Worm (Caenorhabditis elegans) whole organism, L3 larva: ENCODE measurements around the gene F40C5.2.

Experiments
- R02D3.7 ChIP-seq: fragments of 150-350 bp; optimal IDR thresholded peaks from 2 replicates; lab custom pipeline; 2014; ENCODE audit warnings: missing biosample characterization, missing genetic modification characterization
- ZK546.5 ChIP-seq: sonication (generic microtip); optimal IDR thresholded peaks from 2 replicates; lab custom pipeline; 2017; ENCODE audit warnings: missing biosample characterization, missing genetic modification characterization
- aly-2 ChIP-seq: fragments of 150-350 bp; optimal IDR thresholded peaks from 2 replicates; lab custom pipeline; 2014; ENCODE audit warnings: missing biosample characterization, missing genetic modification characterization
- ama-1 ChIP-seq: fragments of 150-350 bp; optimal IDR thresholded peaks from 2 replicates; lab custom pipeline; 2018
- ceh-16 ChIP-seq: sonication (generic microtip); optimal IDR thresholded peaks from 2 replicates; lab custom pipeline; 2017; ENCODE audit warnings: missing biosample characterization, missing genetic modification characterization
- ceh-28 ChIP-seq: fragments of 150-350 bp; optimal IDR thresholded peaks from 2 replicates; lab custom pipeline; 2014; ENCODE audit warnings: missing biosample characterization, missing genetic modification reagents, missing genetic modification characterization
- ceh-82 ChIP-seq: fragments of 150-350 bp; optimal IDR thresholded peaks from 2 replicates; lab custom pipeline; 2014; ENCODE audit warnings: missing biosample characterization, missing genetic modification characterization
- ceh-9 ChIP-seq: sonication (generic microtip); optimal IDR thresholded peaks from 2 replicates; lab custom pipeline; 2018; ENCODE audit warnings: missing biosample characterization, missing genetic modification characterization
- daf-12 ChIP-seq: fragments of 150-350 bp; optimal IDR thresholded peaks from 2 replicates; lab custom pipeline; 2014; ENCODE audit warnings: missing biosample characterization, missing genetic modification reagents, missing genetic modification characterization
- egl-27 ChIP-seq: sonication (generic microtip); optimal IDR thresholded peaks from 4 replicates; lab custom pipeline; 2017; ENCODE audit warnings: missing biosample characterization, missing genetic modification reagents, missing genetic modification characterization
- egl-5 ChIP-seq: fragments of 150-350 bp; optimal IDR thresholded peaks from 2 replicates; lab custom pipeline; 2017; ENCODE audit warnings: missing biosample characterization, missing genetic modification reagents, missing genetic modification characterization, inconsistent platforms
- elt-1 ChIP-seq: fragments of 150-350 bp; optimal IDR thresholded peaks from 2 replicates; lab custom pipeline; 2014; ENCODE audit warnings: missing biosample characterization, missing genetic modification characterization
- elt-2 ChIP-seq: sonication (generic microtip); optimal IDR thresholded peaks from 2 replicates; lab custom pipeline; 2016; ENCODE audit warnings: missing genetic modification reagents, mild to moderate bottlenecking, missing genetic modification characterization, missing compliant biosample characterization
- elt-3 ChIP-seq, 3 experiments: fragments of 150-350 bp in 1 of 3; sonication (generic microtip) in 2 of 3; optimal IDR thresholded peaks; 2 replicates in 2 of 3; 4 replicates in 1 of 3; lab custom pipeline; 2014 to 2017; ENCODE audit warnings: missing biosample characterization in 3 of 3, missing genetic modification characterization in 3 of 3
- fkh-10 ChIP-seq: sonication (generic microtip); optimal IDR thresholded peaks from 2 replicates; lab custom pipeline; 2017; ENCODE audit warnings: missing biosample characterization, missing genetic modification reagents, missing genetic modification characterization
- fkh-2 ChIP-seq: fragments of 150-350 bp; optimal IDR thresholded peaks from 2 replicates; lab custom pipeline; 2014; ENCODE audit warnings: missing biosample characterization, missing genetic modification reagents, missing genetic modification characterization
- fos-1 ChIP-seq: fragments of 150-350 bp; optimal IDR thresholded peaks from 2 replicates; lab custom pipeline; 2014; ENCODE audit warnings: missing biosample characterization, missing genetic modification characterization
- hmg-11 ChIP-seq: sonication (generic microtip); optimal IDR thresholded peaks from 2 replicates; lab custom pipeline; 2016; ENCODE audit warnings: missing genetic modification characterization, missing compliant biosample characterization
- jun-1 ChIP-seq: fragments of 150-350 bp; optimal IDR thresholded peaks from 2 replicates; lab custom pipeline; 2014; ENCODE audit warnings: missing biosample characterization, missing genetic modification reagents, missing genetic modification characterization
- lin-15B ChIP-seq: fragments of 150-350 bp; optimal IDR thresholded peaks from 2 replicates; lab custom pipeline; 2014; ENCODE audit warnings: missing biosample characterization, missing genetic modification characterization
- lin-39 ChIP-seq: fragments of 150-350 bp; optimal IDR thresholded peaks from 2 replicates; lab custom pipeline; 2018; ENCODE audit warnings: missing biosample characterization, missing genetic modification reagents, missing genetic modification characterization
- lsy-12 ChIP-seq: sonication (generic microtip); optimal IDR thresholded peaks from 2 replicates; lab custom pipeline; 2016; ENCODE audit warnings: mild to moderate bottlenecking, missing genetic modification characterization, missing compliant biosample characterization
- mdl-1 ChIP-seq: fragments of 150-350 bp; optimal IDR thresholded peaks from 2 replicates; lab custom pipeline; 2014; ENCODE audit warnings: missing biosample characterization, missing genetic modification characterization
- mml-1 ChIP-seq: fragments of 150-350 bp; sonication (generic microtip); optimal IDR thresholded peaks from 3 replicates; lab custom pipeline; 2014; ENCODE audit warnings: missing biosample characterization, missing genetic modification characterization
- nfya-1 ChIP-seq: sonication (generic microtip); optimal IDR thresholded peaks from 2 replicates; lab custom pipeline; 2017; ENCODE audit warnings: missing genetic modification characterization, mild to moderate bottlenecking, missing compliant biosample characterization, antibody characterized with exemption, moderate library complexity; ENCODE audit not compliant: insufficient read depth
- nhr-11 ChIP-seq: fragments of 150-350 bp; optimal IDR thresholded peaks from 2 replicates; lab custom pipeline; 2014; ENCODE audit warnings: missing biosample characterization, missing genetic modification characterization
- nhr-12 ChIP-seq: fragments of 150-350 bp; optimal IDR thresholded peaks from 2 replicates; lab custom pipeline; 2014; ENCODE audit warnings: missing biosample characterization, missing genetic modification characterization
- nhr-23 ChIP-seq: fragments of 150-350 bp; optimal IDR thresholded peaks from 2 replicates; lab custom pipeline; 2014; ENCODE audit warnings: missing biosample characterization, missing genetic modification reagents, missing genetic modification characterization
- nhr-237 ChIP-seq: fragments of 150-350 bp; optimal IDR thresholded peaks from 2 replicates; lab custom pipeline; 2014; ENCODE audit warnings: missing biosample characterization, missing genetic modification characterization
- nhr-25 ChIP-seq: sonication (generic microtip); optimal IDR thresholded peaks from 2 replicates; lab custom pipeline; 2017; ENCODE audit warnings: missing biosample characterization, missing genetic modification characterization
- nhr-28 ChIP-seq: fragments of 150-350 bp; optimal IDR thresholded peaks from 2 replicates; lab custom pipeline; 2014; ENCODE audit warnings: missing biosample characterization, missing genetic modification characterization
- nhr-43 ChIP-seq: sonication (generic microtip); optimal IDR thresholded peaks from 2 replicates; lab custom pipeline; 2016; ENCODE audit warnings: mild to moderate bottlenecking, missing genetic modification characterization, missing compliant biosample characterization; ENCODE audit not compliant: poor library complexity, severe bottlenecking
- nhr-67 ChIP-seq: fragments of 150-350 bp; optimal IDR thresholded peaks from 2 replicates; lab custom pipeline; 2014; ENCODE audit warnings: missing biosample characterization, missing genetic modification characterization
- nhr-76 ChIP-seq: fragments of 150-350 bp; sonication (generic microtip); optimal IDR thresholded peaks from 5 replicates; lab custom pipeline; 2014; ENCODE audit warnings: missing biosample characterization, missing genetic modification characterization
- nhr-77 ChIP-seq: fragments of 150-350 bp; optimal IDR thresholded peaks from 2 replicates; lab custom pipeline; 2014; ENCODE audit warnings: missing biosample characterization, missing genetic modification characterization
- pha-4 ChIP-seq: fragments of 150-350 bp; optimal IDR thresholded peaks from 2 replicates; lab custom pipeline; 2014; ENCODE audit warnings: missing biosample characterization, missing genetic modification reagents, missing genetic modification characterization
- pqm-1 ChIP-seq: fragments of 150-350 bp; optimal IDR thresholded peaks from 2 replicates; lab custom pipeline; 2017; ENCODE audit warnings: missing biosample characterization, missing genetic modification characterization, inconsistent platforms
- sea-2 ChIP-seq: fragments of 150-350 bp; sonication (generic microtip); optimal IDR thresholded peaks from 4 replicates; lab custom pipeline; 2014; ENCODE audit warnings: missing biosample characterization, missing genetic modification reagents, missing genetic modification characterization
- skn-1 ChIP-seq: fragments of 150-350 bp; optimal IDR thresholded peaks from 2 replicates; lab custom pipeline; 2014; ENCODE audit warnings: missing biosample characterization, missing genetic modification characterization
- snpc-4 ChIP-seq: fragments of 150-350 bp; optimal IDR thresholded peaks from 2 replicates; lab custom pipeline; 2014; ENCODE audit warnings: missing biosample characterization, missing genetic modification characterization
- tbx-2 ChIP-seq: sonication (generic microtip); optimal IDR thresholded peaks from 2 replicates; lab custom pipeline; 2016; ENCODE audit warnings: mild to moderate bottlenecking, missing genetic modification characterization, missing compliant biosample characterization
- unc-39 ChIP-seq: sonication (generic microtip); optimal IDR thresholded peaks from 4 replicates; lab custom pipeline; 2017; ENCODE audit warnings: missing biosample characterization, missing genetic modification characterization
- unc-62 ChIP-seq: fragments of 150-350 bp; sonication (generic microtip); optimal IDR thresholded peaks from 4 replicates; lab custom pipeline; 2014; ENCODE audit warnings: missing biosample characterization, missing genetic modification reagents, missing genetic modification characterization
- zag-1 ChIP-seq: fragments of 150-350 bp; optimal IDR thresholded peaks from 2 replicates; lab custom pipeline; 2014; ENCODE audit warnings: missing biosample characterization, missing genetic modification characterization
- ztf-11 ChIP-seq: fragments of 150-350 bp; optimal IDR thresholded peaks from 2 replicates; lab custom pipeline; 2014; ENCODE audit warnings: missing biosample characterization, missing genetic modification characterization
- ztf-4 ChIP-seq: fragments of 150-350 bp; optimal IDR thresholded peaks from 2 replicates; lab custom pipeline; 2014; ENCODE audit warnings: missing biosample characterization, missing genetic modification characterization

Gene F40C5.2

DNA sequence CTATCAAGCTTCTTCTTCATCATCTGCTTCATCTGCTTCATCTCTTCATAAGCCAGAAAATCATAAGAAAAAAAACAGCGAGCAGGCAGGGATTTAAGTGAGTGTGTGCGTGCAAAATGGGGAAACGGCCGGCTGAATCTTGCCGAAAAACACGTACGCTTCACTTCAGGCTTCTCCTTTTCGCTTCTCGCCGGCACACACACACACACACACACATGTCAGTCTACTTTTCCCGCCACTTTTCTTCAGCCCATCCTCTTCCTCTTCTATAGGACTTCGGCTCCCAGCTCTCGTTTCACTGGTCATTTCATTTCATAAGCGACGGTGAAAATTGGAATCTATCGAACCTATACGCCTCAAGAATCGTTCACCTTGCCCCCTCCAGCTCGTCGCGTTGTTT, 8.5 kb downstream of the F40C5.2 start:
- TF ChIP-seq lin-15B (tag; lab: Kevin White, UChicago): no peak
- no peak for TF ChIP-seq elt-2
- no peak for TF ChIP-seq nhr-25 (tag; lab: Kevin White, UChicago)
- no peak for TF ChIP-seq egl-5 (tag; lab: Kevin White, UChicago)
- TF ChIP-seq jun-1 (tag; lab: Kevin White, UChicago): no peak
- TF ChIP-seq nhr-77 (tag; lab: Kevin White, UChicago): no peak
- no peak for TF ChIP-seq fkh-10 (GFP tag; lab: Kevin White, UChicago)
- TF ChIP-seq ztf-4 (tag; lab: Kevin White, UChicago): no peak
- TF ChIP-seq skn-1 (tag; lab: Kevin White, UChicago): no peak
- TF ChIP-seq unc-39: no peak
- TF ChIP-seq nhr-76 (tag; lab: Kevin White, UChicago): no peak
- TF ChIP-seq nhr-43 (tag; lab: Kevin White, UChicago): no peak
- TF ChIP-seq R02D3.7 (tag; lab: Kevin White, UChicago): no peak
- TF ChIP-seq ceh-16 (tag; lab: Kevin White, UChicago): no peak
- no peak for TF ChIP-seq lsy-12 (tag; lab: Kevin White, UChicago)
- TF ChIP-seq ceh-28 (tag; lab: Kevin White, UChicago): no peak
- no peak for TF ChIP-seq ceh-9
- no peak for TF ChIP-seq egl-27 (tag; lab: Kevin White, UChicago)

DNA sequence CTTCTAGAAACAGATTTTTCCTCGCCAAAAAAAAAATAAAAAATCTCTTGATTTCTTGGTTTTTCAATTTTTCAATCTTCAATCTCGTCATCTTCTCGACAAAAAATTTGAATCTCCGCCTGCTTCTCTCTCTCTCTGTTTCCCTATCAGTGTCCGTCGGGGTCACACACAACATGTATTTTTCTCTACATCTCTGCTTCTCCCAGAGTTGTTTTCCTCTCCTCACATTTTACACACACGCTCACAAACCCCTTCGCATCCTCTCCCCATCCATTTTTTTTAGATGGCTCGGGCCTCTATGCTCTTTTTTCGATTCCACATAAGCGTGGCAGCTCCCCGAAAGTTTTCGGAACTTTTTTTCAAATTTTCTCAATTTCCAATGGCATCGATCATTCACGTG, 9.0 kb downstream of the F40C5.2 start:
- TF ChIP-seq nhr-76 (tag; lab: Kevin White, UChicago) (no peak), nhr-43 (tag; lab: Kevin White, UChicago) (peak; percentile 26), daf-12 (tag; lab: Kevin White, UChicago) (no peak), pha-4 (peak; percentile 63), egl-5 (tag; lab: Kevin White, UChicago) (no peak), aly-2 (tag; lab: Kevin White, UChicago) (no peak), nhr-237 (tag; lab: Kevin White, UChicago) (no peak), unc-62 (GFP tag; lab: Kevin White, UChicago) (no peak), tbx-2 (tag; lab: Kevin White, UChicago) (no peak), ceh-28 (tag; lab: Kevin White, UChicago) (no peak), ZK546.5 (tag; lab: Kevin White, UChicago) (no peak), ztf-11 (tag; lab: Kevin White, UChicago) (no peak), zag-1 (tag; lab: Kevin White, UChicago) (no peak), ama-1 (peak; percentile 45), mml-1 (no peak), nhr-12 (tag; lab: Kevin White, UChicago) (no peak), hmg-11 (peak; percentile 74), fkh-2 (tag; lab: Kevin White, UChicago) (no peak), pqm-1 (tag; lab: Kevin White, UChicago) (no peak), nhr-28 (no peak), elt-3 (tag; optimal IDR thresholded peaks at IDR 0.05; lab: Kevin White, UChicago) (no peak), ztf-4 (tag; lab: Kevin White, UChicago) (no peak), R02D3.7 (tag; lab: Kevin White, UChicago) (no peak), sea-2 (GFP tag; lab: Kevin White, UChicago) (no peak), nhr-11 (tag; lab: Kevin White, UChicago) (no peak), nhr-23 (peak; percentile 50), lsy-12 (tag; lab: Kevin White, UChicago) (no peak), skn-1 (tag; lab: Kevin White, UChicago) (no peak), snpc-4 (peak; percentile 13), nhr-67 (tag; lab: Kevin White, UChicago) (no peak), mdl-1 (tag; lab: Kevin White, UChicago) (peak; percentile 25), fos-1 (tag; lab: Kevin White, UChicago) (no peak), jun-1 (tag; lab: Kevin White, UChicago) (no peak), egl-27 (tag; lab: Kevin White, UChicago) (no peak), nhr-77 (tag; lab: Kevin White, UChicago) (no peak), nfya-1 (tag; lab: Kevin White, UChicago) (peak; percentile 60), lin-39 (tag; lab: Kevin White, UChicago) (peak; percentile 36), ceh-82 (tag; lab: Kevin White, UChicago) (no peak), nhr-25 (tag; lab: Kevin White, UChicago) (no peak), ceh-9 (no peak), lin-15B (tag; lab: Kevin White, UChicago) (peak; percentile 97), elt-1 (tag; lab: Kevin White, UChicago) (no peak), unc-39 (no peak), elt-2 (peak; percentile 37), ceh-16 (tag; lab: Kevin White, UChicago) (no peak)
